Fruit fly (Drosophila melanogaster): ENCODE results near the gene CG2150.

The CG2150 gene

DNA sequence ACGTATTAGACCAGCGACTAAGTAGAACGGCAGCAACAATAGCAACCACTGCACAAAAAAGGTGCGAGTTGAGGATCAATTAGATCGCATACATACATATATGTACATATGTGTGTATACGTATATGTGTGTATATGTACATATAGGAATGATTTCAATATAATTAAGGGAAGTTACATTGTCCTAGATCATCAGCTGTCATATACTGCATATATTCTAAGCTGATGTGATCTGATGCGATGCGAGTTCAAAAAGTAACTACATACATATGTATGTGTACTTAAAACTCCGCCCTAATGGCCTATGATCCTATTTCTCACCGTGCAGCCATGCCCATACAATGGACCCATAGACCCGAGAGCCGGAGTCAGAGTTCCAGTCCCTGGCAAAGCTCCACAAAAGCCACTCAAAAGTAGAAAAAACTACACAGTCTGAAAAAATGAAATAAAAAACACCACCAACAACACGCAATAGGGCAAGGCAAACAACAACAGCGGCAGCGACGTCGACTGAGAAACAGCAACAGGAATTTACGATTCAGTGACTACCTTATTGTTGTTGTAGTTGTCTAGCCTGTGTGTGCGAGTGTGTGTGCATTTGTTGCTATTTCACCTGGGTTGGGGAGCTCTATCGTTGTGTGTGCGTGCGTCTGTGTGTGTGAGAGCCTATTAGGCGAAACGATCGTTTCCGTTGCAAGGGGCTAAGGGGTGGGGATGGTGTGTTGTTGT lies 41.2 kb downstream of the CG2150 start:
- TF ChIP-seq esn (GFP tag; optimal IDR thresholded peaks at IDR 0.05) (no peak), svp (GFP tag) (no peak), fd59A (GFP tag; optimal IDR thresholded peaks at IDR 0.05) (peak; percentile 22), Hr39 (GFP tag; optimal IDR thresholded peaks at IDR 0.05) (no peak), CG11762 (GFP tag; optimal IDR thresholded peaks at IDR 0.05; ENCODE audit: insufficient read depth) (no peak), eg (GFP tag; IDR thresholded peaks at IDR 0.05) (no peak; the same call in 1 of the 3 replicates), fkh (GFP tag; optimal IDR thresholded peaks at IDR 0.05) (peak; percentile 21), salr (GFP tag; optimal IDR thresholded peaks at IDR 0.05) (peak in 1 of 2 experiments; percentile 72), OdsH (GFP tag; optimal IDR thresholded peaks at IDR 0.05) (peak; percentile 40), achi (GFP tag; optimal IDR thresholded peaks at IDR 0.05) (peak; percentile 38), CG6792 (GFP tag; optimal IDR thresholded peaks at IDR 0.05) (no peak), CG34406 (GFP tag; optimal IDR thresholded peaks at IDR 0.05) (no peak), CG6808 (GFP tag; optimal IDR thresholded peaks at IDR 0.05) (peak; percentile 29), vri (GFP tag; optimal IDR thresholded peaks at IDR 0.05) (no peak), CG11902 (GFP tag; optimal IDR thresholded peaks at IDR 0.05) (no peak), spab (GFP tag; optimal IDR thresholded peaks at IDR 0.05) (no peak), Eip78C (GFP tag) (peak; percentile 85), Sox15 (GFP tag; optimal IDR thresholded peaks at IDR 0.05) (no peak), Hr38 (GFP tag; optimal IDR thresholded peaks at IDR 0.05) (no peak), CG4318 (GFP tag; optimal IDR thresholded peaks at IDR 0.05) (peak; percentile 51), CG6854 (GFP tag; optimal IDR thresholded peaks at IDR 0.05) (no peak), CG8632 (GFP tag; optimal IDR thresholded peaks at IDR 0.05) (no peak), Eip93F (GFP tag; optimal IDR thresholded peaks at IDR 0.05) (no peak), Ets21C (GFP tag; optimal IDR thresholded peaks at IDR 0.05) (no peak), Met (GFP tag; optimal IDR thresholded peaks at IDR 0.05) (no peak), CG7368 (GFP tag; optimal IDR thresholded peaks at IDR 0.05) (no peak), CG32006 (GFP tag; optimal IDR thresholded peaks at IDR 0.05) (peak; percentile 77), CG1621 (tag; optimal IDR thresholded peaks at IDR 0.05) (no peak), topi (GFP tag; optimal IDR thresholded peaks at IDR 0.05) (no peak), ss (GFP tag; optimal IDR thresholded peaks at IDR 0.05) (peak in 1 of 2 experiments; percentile 75), Smox (GFP tag; optimal IDR thresholded peaks at IDR 0.05) (no peak), Hr4 (GFP tag; optimal IDR thresholded peaks at IDR 0.05) (peak; percentile 61), CG6163 (GFP tag; IDR thresholded peaks at IDR 0.05) (0 out of 3 replicates have a peak, but pooled peaks have one; percentile 23), CG15336 (GFP tag; IDR thresholded peaks at IDR 0.05) (peak; percentile 67), CG9139 (GFP tag; optimal IDR thresholded peaks at IDR 0.05) (no peak), CG16779 (tag; optimal IDR thresholded peaks at IDR 0.05) (peak; percentile 20), CG31627 (GFP tag; optimal IDR thresholded peaks at IDR 0.05) (no peak), Sox102F (GFP tag; optimal IDR thresholded peaks at IDR 0.05) (no peak), CG10669 (GFP tag; optimal IDR thresholded peaks at IDR 0.05) (no peak), fd85E (GFP tag; optimal IDR thresholded peaks at IDR 0.05) (no peak), acj6 (GFP tag; optimal IDR thresholded peaks at IDR 0.05) (peak; percentile 34), Eip75B (GFP tag; optimal IDR thresholded peaks at IDR 0.05) (peak; percentile 36), cyc (GFP tag; optimal IDR thresholded peaks at IDR 0.05) (no peak), Lpt (GFP tag; optimal IDR thresholded peaks at IDR 0.05) (no peak), Gug (GFP tag; IDR thresholded peaks at IDR 0.05) (peak; percentile 43; the same call in 1 of the 2 replicates), CG11294 (GFP tag; IDR thresholded peaks at IDR 0.05) (peak; percentile 40; the same call in 1 of the 2 replicates), CG10631 (GFP tag; optimal IDR thresholded peaks at IDR 0.05) (peak; percentile 67), Ets96B (tag; optimal IDR thresholded peaks at IDR 0.05) (no peak), CG8319 (GFP tag; optimal IDR thresholded peaks at IDR 0.05) (no peak), CG6276 (GFP tag; optimal IDR thresholded peaks at IDR 0.05) (peak; percentile 66), Sox14 (GFP tag; optimal IDR thresholded peaks at IDR 0.05) (peak; percentile 63)

Measured in whole organism, prepupa.